Fruit fly (Drosophila melanogaster): ENCODE measurements around the gene CG6865.

Gene CG6865

DNA sequence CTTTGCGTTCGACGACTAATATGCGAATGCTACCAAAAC lies 17.4 kb upstream of the CG6865 start, which contains the start of gene Indy:
Gene Indy, minus strand, starts transcription at position 35 of the 39 bp plus-strand sequence.
- TF ChIP-seq sim (GFP tag; IDR thresholded peaks at IDR 0.05) (no peak), lab (GFP tag; optimal IDR thresholded peaks at IDR 0.05) (peak; percentile 48), CG10654 (GFP tag; optimal IDR thresholded peaks at IDR 0.05) (no peak), CG6175 (GFP tag; IDR thresholded peaks at IDR 0.05) (no peak), kay (GFP tag; optimal IDR thresholded peaks at IDR 0.05) (no peak), Hand (GFP tag; optimal IDR thresholded peaks at IDR 0.05) (no peak), fd96Cb (tag; optimal IDR thresholded peaks at IDR 0.05) (no peak), eve (GFP tag; optimal IDR thresholded peaks at IDR 0.05) (no peak), pros (GFP tag; optimal IDR thresholded peaks at IDR 0.05) (no peak), ap (GFP tag; IDR thresholded peaks at IDR 0.05) (no peak), Jarid2 (GFP tag; optimal IDR thresholded peaks at IDR 0.05) (peak; percentile 26), hkb (optimal IDR thresholded peaks at IDR 0.05) (no peak), hkb (GFP tag; IDR thresholded peaks at IDR 0.05) (no peak), CG4820 (GFP tag; optimal IDR thresholded peaks at IDR 0.05) (no peak), vvl (GFP tag; IDR thresholded peaks at IDR 0.05) (0 out of 2 replicates have a peak, but pooled peaks have one; percentile 10), CG4617 (GFP tag; optimal IDR thresholded peaks at IDR 0.05; ENCODE audit: borderline replicate concordance) (no peak), CG6854 (GFP tag; optimal IDR thresholded peaks at IDR 0.05) (no peak), Ets97D (GFP tag; optimal IDR thresholded peaks at IDR 0.05) (no peak), CG5180 (GFP tag; optimal IDR thresholded peaks at IDR 0.05) (no peak), lilli (GFP tag; optimal IDR thresholded peaks at IDR 0.05) (no peak), sens-2 (GFP tag; IDR thresholded peaks at IDR 0.05) (no peak), zfh2 (GFP tag; optimal IDR thresholded peaks at IDR 0.05) (no peak), CG13296 (GFP tag; optimal IDR thresholded peaks at IDR 0.05) (peak; percentile 27), BtbVII (GFP tag; optimal IDR thresholded peaks at IDR 0.05) (peak; percentile 58), CG13424 (tag; optimal IDR thresholded peaks at IDR 0.05) (no peak)

DNA sequence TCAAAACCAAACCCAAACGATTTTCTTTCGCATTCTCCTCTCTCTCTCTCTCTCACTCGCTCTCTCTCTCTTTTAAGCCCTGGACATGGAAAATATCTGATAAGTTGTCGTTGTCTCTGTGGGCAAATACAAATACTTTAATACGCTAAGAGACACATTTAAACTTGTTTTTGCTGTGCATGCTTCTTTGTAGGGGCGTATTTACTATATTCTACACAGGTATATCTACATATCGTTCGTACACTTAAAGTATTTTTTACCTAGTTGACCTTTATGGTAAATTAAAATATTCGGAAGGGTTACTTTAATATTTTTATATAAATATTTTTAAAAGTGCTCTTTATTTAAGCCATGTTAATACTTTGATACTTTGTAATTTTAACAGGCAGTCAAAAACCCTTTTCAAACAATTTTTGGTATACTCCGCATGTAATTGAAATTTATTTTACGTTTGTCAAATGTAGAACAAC lies 17.1 kb upstream of the CG6865 start:
- no peak for TF ChIP-seq C15 (GFP tag; IDR thresholded peaks at IDR 0.05)
- no peak for TF ChIP-seq sim (GFP tag; IDR thresholded peaks at IDR 0.05)
- TF ChIP-seq CG12071 (GFP tag; optimal IDR thresholded peaks at IDR 0.05): peak; percentile 3
- peak; percentile 25 for TF ChIP-seq CG14710 (tag; optimal IDR thresholded peaks at IDR 0.05)
- peak; percentile 29 for TF ChIP-seq CG2678 (tag; optimal IDR thresholded peaks at IDR 0.05)
- TF ChIP-seq CG18476 (GFP tag; optimal IDR thresholded peaks at IDR 0.05): no peak
- TF ChIP-seq CG11504 (tag; optimal IDR thresholded peaks at IDR 0.05): peak; percentile 14
- peak; percentile 12 for TF ChIP-seq exex (tag; optimal IDR thresholded peaks at IDR 0.05)
- no peak for TF ChIP-seq CG10147 (GFP tag; optimal IDR thresholded peaks at IDR 0.05)
- peak; percentile 28 for TF ChIP-seq Hmr (GFP tag; optimal IDR thresholded peaks at IDR 0.05)
- TF ChIP-seq dmrt99B (tag; optimal IDR thresholded peaks at IDR 0.05): peak; percentile 24
- TF ChIP-seq CG12769 (tag; optimal IDR thresholded peaks at IDR 0.05): peak; percentile 35
- no peak for TF ChIP-seq bcd (GFP tag; optimal IDR thresholded peaks at IDR 0.05)
- TF ChIP-seq tin (GFP tag; optimal IDR thresholded peaks at IDR 0.05): no peak
- TF ChIP-seq zf30C (GFP tag; optimal IDR thresholded peaks at IDR 0.05): peak; percentile 7
- no peak for TF ChIP-seq ara (GFP tag; IDR thresholded peaks at IDR 0.05)
- TF ChIP-seq CG17385 (GFP tag; optimal IDR thresholded peaks at IDR 0.05): no peak
- TF ChIP-seq CG15269 (tag; optimal IDR thresholded peaks at IDR 0.05): peak; percentile 13
- TF ChIP-seq Scr (GFP tag; IDR thresholded peaks at IDR 0.05; ENCODE audit: partially characterized antibody): peak; percentile 36; the same call in 1 of the 2 replicates
- no peak for TF ChIP-seq CG9817 (tag; optimal IDR thresholded peaks at IDR 0.05)
- TF ChIP-seq CG34376 (GFP tag; optimal IDR thresholded peaks at IDR 0.05): peak; percentile 10
- no peak for TF ChIP-seq GATAe (GFP tag; conservative IDR thresholded peaks at IDR 0.05)
- peak; percentile 2 for TF ChIP-seq grn (GFP tag; optimal IDR thresholded peaks at IDR 0.05)
- peak; percentile 28 for TF ChIP-seq BtbVII (GFP tag; optimal IDR thresholded peaks at IDR 0.05)
- 0 out of 3 replicates have a peak, but pooled peaks have one; percentile 23 for TF ChIP-seq CG6791 (GFP tag; IDR thresholded peaks at IDR 0.05; ENCODE audit: partially characterized antibody)
- peak; percentile 11 for TF ChIP-seq Med (GFP tag)
- TF ChIP-seq kah (GFP tag; optimal IDR thresholded peaks at IDR 0.05): peak; percentile 22
- peak; percentile 19; the same call in 1 of the 2 replicates for TF ChIP-seq amos (GFP tag; IDR thresholded peaks at IDR 0.05; ENCODE audit: partially characterized antibody)
- no peak for TF ChIP-seq CG5180 (GFP tag; optimal IDR thresholded peaks at IDR 0.05)
